Fruit fly (Drosophila melanogaster) whole organism, embryonic: ENCODE measurements around the gene CG15772.

Source experiments
- Ada2b ChIP-seq: fragments of 200-800 bp; sonication (Bioruptor generic); IDR thresholded peaks from 2 replicates; pipeline ENCODE4 v1.3.6; 2022; ENCODE audit warnings: missing biosample characterization, missing genetic modification characterization
- B-H2 ChIP-seq: fragments of 200-800 bp; sonication (Bioruptor generic); optimal IDR thresholded peaks from 2 replicates; lab custom pipeline; 2018; ENCODE audit warnings: missing biosample characterization, mild to moderate bottlenecking, missing genetic modification characterization
- CG1024 ChIP-seq: fragments of 200-800 bp; sonication (Bioruptor generic); IDR thresholded peaks from 2 replicates; pipeline ENCODE4 v1.3.6; 2022; ENCODE audit warnings: missing biosample characterization, missing genetic modification characterization
- CG10959 ChIP-seq: fragments of 200-800 bp; sonication (Bioruptor generic); IDR thresholded peaks from 2 replicates; pipeline ENCODE4 v1.3.6; 2022; ENCODE audit warnings: missing biosample characterization, missing genetic modification characterization
- CG10979 ChIP-seq: fragments of 200-800 bp; sonication (Bioruptor generic); optimal IDR thresholded peaks from 2 replicates; lab custom pipeline; 2018; ENCODE audit warnings: missing biosample characterization, mild to moderate bottlenecking, missing genetic modification characterization, moderate library complexity
- CG11456 ChIP-seq: fragments of 200-800 bp; sonication (Bioruptor generic); IDR thresholded peaks from 3 replicates; pipeline ENCODE4 v1.3.6; 2022; ENCODE audit warnings: missing biosample characterization, missing genetic modification characterization
- CG11696 ChIP-seq: fragments of 200-800 bp; sonication (Bioruptor generic); IDR thresholded peaks from 2 replicates; pipeline ENCODE4 v1.3.6; 2022; ENCODE audit warnings: missing biosample characterization, missing genetic modification characterization
- CG11723 ChIP-seq: fragments of 200-800 bp; sonication (Bioruptor generic); optimal IDR thresholded peaks from 2 replicates; lab custom pipeline; 2017; ENCODE audit warnings: missing biosample characterization, mild to moderate bottlenecking, missing genetic modification characterization
- CG12104 ChIP-seq: fragments of 200-800 bp; sonication (Bioruptor generic); optimal IDR thresholded peaks from 3 replicates; lab custom pipeline; 2016; ENCODE audit warnings: missing biosample characterization, missing genetic modification characterization
- CG12236 ChIP-seq: fragments of 200-800 bp; sonication (Bioruptor generic); optimal IDR thresholded peaks from 2 replicates; lab custom pipeline; 2016; ENCODE audit warnings: missing biosample characterization, missing genetic modification characterization
- CG12769 ChIP-seq: fragments of 200-800 bp; sonication (Bioruptor generic); optimal IDR thresholded peaks from 2 replicates; lab custom pipeline; 2019; ENCODE audit warnings: missing biosample characterization, mild to moderate bottlenecking, missing genetic modification characterization, moderate library complexity
- CG13287 ChIP-seq: fragments of 200-800 bp; sonication (Bioruptor generic); IDR thresholded peaks from 2 replicates; pipeline ENCODE4 v1.3.6; 2022; ENCODE audit warnings: missing biosample characterization, missing genetic modification characterization; ENCODE audit not compliant: partially characterized antibody
- CG13775 ChIP-seq: fragments of 200-800 bp; sonication (Bioruptor generic); optimal IDR thresholded peaks from 3 replicates; lab custom pipeline; 2017; ENCODE audit warnings: missing biosample characterization, mild to moderate bottlenecking, missing genetic modification characterization
- CG14014 ChIP-seq: fragments of 200-800 bp; sonication (Bioruptor generic); IDR thresholded peaks from 2 replicates; pipeline ENCODE4 v1.3.6; 2022; ENCODE audit warnings: missing biosample characterization, missing genetic modification characterization
- CG17328 ChIP-seq: fragments of 200-800 bp; sonication (Bioruptor generic); IDR thresholded peaks from 2 replicates; pipeline ENCODE4 v1.3.6; 2022; ENCODE audit warnings: missing biosample characterization, missing genetic modification characterization
- CG17361 ChIP-seq: fragments of 200-800 bp; sonication (Bioruptor generic); IDR thresholded peaks from 3 replicates; pipeline ENCODE4 v1.3.6; 2022; ENCODE audit warnings: missing biosample characterization, missing genetic modification characterization
- CG18262 ChIP-seq: fragments of 200-800 bp; optimal IDR thresholded peaks from 3 replicates; lab custom pipeline; 2019; ENCODE audit warnings: missing biosample characterization, mild to moderate bottlenecking, missing genetic modification characterization, moderate library complexity
- CG32772 ChIP-seq: fragments of 200-800 bp; sonication (Bioruptor generic); IDR thresholded peaks from 2 replicates; pipeline ENCODE4 v1.3.6; 2022; ENCODE audit warnings: missing biosample characterization, missing genetic modification characterization
- CG6272 ChIP-seq: fragments of 200-800 bp; sonication (Bioruptor generic); IDR thresholded peaks from 2 replicates; pipeline ENCODE4 v1.3.6; 2022; ENCODE audit warnings: missing biosample characterization, missing genetic modification characterization
- CG6813 ChIP-seq: fragments of 200-800 bp; sonication (Bioruptor generic); optimal IDR thresholded peaks from 2 replicates; lab custom pipeline; 2017; ENCODE audit warnings: missing biosample characterization, missing genetic modification characterization, mild to moderate bottlenecking, moderate library complexity, missing genetic modification reagents
- CHES-1-like ChIP-seq: fragments of 200-800 bp; sonication (Bioruptor generic); optimal IDR thresholded peaks from 2 replicates; lab custom pipeline; 2016; ENCODE audit warnings: missing biosample characterization, missing genetic modification characterization
- CoRest ChIP-seq: fragments of 200-800 bp; sonication (Bioruptor generic); optimal IDR thresholded peaks from 3 replicates; lab custom pipeline; 2018; ENCODE audit warnings: missing biosample characterization, mild to moderate bottlenecking, missing genetic modification characterization, moderate library complexity
- Dad ChIP-seq: fragments of 200-800 bp; sonication (Bioruptor generic); optimal IDR thresholded peaks from 3 replicates; lab custom pipeline; 2016; ENCODE audit warnings: missing biosample characterization, missing genetic modification characterization
- Doc3 ChIP-seq: fragments of 200-800 bp; sonication (Bioruptor generic); IDR thresholded peaks from 3 replicates; pipeline ENCODE4 v1.3.6; 2022; ENCODE audit warnings: missing biosample characterization, missing genetic modification characterization; ENCODE audit not compliant: partially characterized antibody
- Drgx ChIP-seq: fragments of 200-800 bp; sonication (Bioruptor generic); IDR thresholded peaks from 2 replicates; pipeline ENCODE4 v1.3.6; 2022; ENCODE audit warnings: missing biosample characterization, missing genetic modification characterization
- ERR ChIP-seq: fragments of 200-800 bp; sonication (Bioruptor generic); optimal IDR thresholded peaks from 2 replicates; lab custom pipeline; 2016; ENCODE audit warnings: missing biosample characterization, missing genetic modification characterization
- GATAe ChIP-seq: fragments of 200-800 bp; sonication (Bioruptor generic); conservative IDR thresholded peaks from 2 replicates; pipeline ENCODE4 v1.3.6; 2022; ENCODE audit warnings: missing biosample characterization, missing genetic modification characterization
- H2.0 ChIP-seq: fragments of 200-800 bp; sonication (Bioruptor generic); IDR thresholded peaks from 2 replicates; pipeline ENCODE4 v1.3.6; 2022; ENCODE audit warnings: missing biosample characterization, missing genetic modification characterization
- Lim3 ChIP-seq: fragments of 200-800 bp; sonication (Bioruptor generic); IDR thresholded peaks from 2 replicates; pipeline ENCODE4 v1.3.6; 2022; ENCODE audit warnings: missing biosample characterization, missing genetic modification characterization
- Meics ChIP-seq: fragments of 200-800 bp; sonication (Bioruptor generic); optimal IDR thresholded peaks from 2 replicates; lab custom pipeline; 2017; ENCODE audit warnings: missing biosample characterization, mild to moderate bottlenecking, missing genetic modification characterization
- NFAT ChIP-seq: fragments of 200-800 bp; sonication (Bioruptor generic); IDR thresholded peaks from 2 replicates; pipeline ENCODE4 v1.3.6; 2022; ENCODE audit warnings: missing biosample characterization, missing genetic modification characterization
- Nf-YB ChIP-seq: fragments of 200-800 bp; sonication (Bioruptor generic); optimal IDR thresholded peaks from 3 replicates; lab custom pipeline; 2019; ENCODE audit warnings: missing biosample characterization, mild to moderate bottlenecking, missing genetic modification characterization, moderate library complexity
- Oaz ChIP-seq: fragments of 200-800 bp; sonication (Bioruptor generic); IDR thresholded peaks from 2 replicates; pipeline ENCODE4 v1.3.6; 2022; ENCODE audit warnings: missing biosample characterization, missing genetic modification characterization
- Ravus ChIP-seq: fragments of 200-800 bp; sonication (Bioruptor generic); IDR thresholded peaks from 2 replicates; pipeline ENCODE4 v1.3.6; 2022; ENCODE audit warnings: missing biosample characterization, missing genetic modification characterization
- Xrp1 ChIP-seq: fragments of 200-800 bp; sonication (Bioruptor generic); IDR thresholded peaks from 2 replicates; pipeline ENCODE4 v1.3.6; 2022; ENCODE audit warnings: missing biosample characterization, missing genetic modification characterization
- al ChIP-seq: fragments of 200-800 bp; sonication (Bioruptor generic); IDR thresholded peaks from 2 replicates; pipeline ENCODE4 v1.3.6; 2022; ENCODE audit warnings: missing biosample characterization, missing genetic modification characterization
- ato ChIP-seq: fragments of 200-800 bp; sonication (Bioruptor generic); IDR thresholded peaks from 2 replicates; pipeline ENCODE4 v1.3.6; 2022; ENCODE audit warnings: missing biosample characterization, missing genetic modification characterization; ENCODE audit not compliant: partially characterized antibody
- bcd ChIP-seq: fragments of 200-800 bp; sonication (Bioruptor generic); optimal IDR thresholded peaks from 2 replicates; lab custom pipeline; 2017; ENCODE audit warnings: missing biosample characterization, mild to moderate bottlenecking, missing genetic modification characterization
- cas ChIP-seq: fragments of 200-800 bp; sonication (Bioruptor generic); IDR thresholded peaks from 2 replicates; pipeline ENCODE4 v1.3.6; 2022; ENCODE audit warnings: missing biosample characterization, missing genetic modification characterization
- cato ChIP-seq: fragments of 200-800 bp; sonication (Bioruptor generic); optimal IDR thresholded peaks from 2 replicates; lab custom pipeline; 2016; ENCODE audit warnings: missing biosample characterization, missing genetic modification characterization, borderline replicate concordance
- danr ChIP-seq: fragments of 200-800 bp; sonication (Bioruptor generic); IDR thresholded peaks from 2 replicates; pipeline ENCODE4 v1.3.6; 2022; ENCODE audit warnings: missing biosample characterization, missing genetic modification characterization
- disco-r ChIP-seq: fragments of 200-800 bp; sonication (Bioruptor generic); optimal IDR thresholded peaks from 2 replicates; lab custom pipeline; 2016; ENCODE audit warnings: missing biosample characterization, missing genetic modification characterization
- grn ChIP-seq: fragments of 200-800 bp; sonication (Bioruptor generic); optimal IDR thresholded peaks from 3 replicates; lab custom pipeline; 2017; ENCODE audit warnings: missing biosample characterization, missing genetic modification characterization
- gro ChIP-seq: fragments of 200-800 bp; sonication (Bioruptor generic); optimal IDR thresholded peaks from 2 replicates; lab custom pipeline; 2016; ENCODE audit warnings: missing biosample characterization, missing genetic modification characterization
- hb ChIP-seq: fragments of 200-800 bp; sonication (Bioruptor generic); IDR thresholded peaks from 3 replicates; pipeline ENCODE4 v1.3.6; 2022; ENCODE audit warnings: missing biosample characterization, missing genetic modification characterization; ENCODE audit not compliant: partially characterized antibody
- kah ChIP-seq: fragments of 200-800 bp; sonication (Bioruptor generic); optimal IDR thresholded peaks from 2 replicates; lab custom pipeline; 2018; ENCODE audit warnings: missing biosample characterization, mild to moderate bottlenecking, missing genetic modification characterization
- peb ChIP-seq: fragments of 200-800 bp; sonication (Bioruptor generic); IDR thresholded peaks from 2 replicates; pipeline ENCODE4 v1.3.6; 2022; ENCODE audit warnings: missing biosample characterization, missing genetic modification characterization
- psq ChIP-seq: fragments of 200-800 bp; sonication (Bioruptor generic); optimal IDR thresholded peaks from 2 replicates; lab custom pipeline; 2017; ENCODE audit warnings: missing biosample characterization, missing genetic modification characterization
- rib ChIP-seq: fragments of 200-800 bp; sonication (Bioruptor generic); IDR thresholded peaks from 2 replicates; pipeline ENCODE4 v1.3.6; 2022; ENCODE audit warnings: missing biosample characterization, missing genetic modification characterization
- stc ChIP-seq: fragments of 200-800 bp; sonication (Bioruptor generic); IDR thresholded peaks from 2 replicates; pipeline ENCODE4 v1.3.6; 2022; ENCODE audit warnings: missing biosample characterization, missing genetic modification characterization
- tgo ChIP-seq: fragments of 200-800 bp; sonication (Bioruptor generic); IDR thresholded peaks from 3 replicates; pipeline ENCODE4 v1.3.6; 2022; ENCODE audit warnings: missing biosample characterization, missing genetic modification characterization
- z ChIP-seq: fragments of 200-800 bp; sonication (Bioruptor generic); IDR thresholded peaks from 3 replicates; pipeline ENCODE4 v1.3.6; 2022; ENCODE audit warnings: missing biosample characterization, missing genetic modification characterization

Gene CG15772

dm6 chrX:5705899-5706312 lies 46.1 kb upstream of the CG15772 start (continued):
- peak; percentile 81 for TF ChIP-seq gro (GFP tag; lab: Kevin White, UChicago)
- TF ChIP-seq disco-r (GFP tag; lab: Kevin White, UChicago): peak; percentile 30
- peak; percentile 38 for TF ChIP-seq Nf-YB (GFP tag; lab: Kevin White, UChicago)
- TF ChIP-seq ERR (GFP tag; lab: Kevin White, UChicago): no peak
- peak; percentile 57; the same call in 1 of the 2 replicates for TF ChIP-seq Lim3 (GFP tag; lab: Robert Waterston, UW)
- peak; percentile 92 for TF ChIP-seq CG12769 (tag; lab: Kevin White, UChicago)
- peak; percentile 84 for TF ChIP-seq Xrp1 (GFP tag; lab: Robert Waterston, UW)
- no peak for TF ChIP-seq psq (GFP tag; lab: Kevin White, UChicago)
- TF ChIP-seq cas: peak; percentile 84
- peak; percentile 66 for TF ChIP-seq grn
- peak; percentile 66 for TF ChIP-seq CG12104 (GFP tag; lab: Kevin White, UChicago)
- TF ChIP-seq bcd (GFP tag; lab: Kevin White, UChicago): peak; percentile 89
- TF ChIP-seq CG13287: no peak; the same call in 1 of the 2 replicates
- TF ChIP-seq CG10959 (GFP tag; lab: Robert Waterston, UW): peak; percentile 47
- TF ChIP-seq CHES-1-like (GFP tag; lab: Kevin White, UChicago): peak; percentile 27
- TF ChIP-seq Oaz (GFP tag; lab: Robert Waterston, UW): peak; percentile 84
- peak; percentile 69 for TF ChIP-seq CG11696
- TF ChIP-seq CG17361 (GFP tag; lab: Robert Waterston, UW): peak; percentile 81
- 0 out of 3 replicates have a peak, but pooled peaks have one; percentile 49 for TF ChIP-seq z (GFP tag; lab: Robert Waterston, UW)
- TF ChIP-seq CG17328 (GFP tag; lab: Robert Waterston, UW): peak; percentile 77
- TF ChIP-seq Dad (GFP tag; lab: Kevin White, UChicago): peak; percentile 66
- peak; percentile 64; the same call in 1 of the 2 replicates for TF ChIP-seq GATAe (GFP tag; lab: Robert Waterston, UW)
- TF ChIP-seq CG11456: peak; percentile 92
- TF ChIP-seq al: peak; percentile 93
- TF ChIP-seq CG32772 (GFP tag; lab: Robert Waterston, UW): peak; percentile 90
- TF ChIP-seq CG13775 (GFP tag; lab: Kevin White, UChicago): peak; percentile 60
- peak; percentile 73 for TF ChIP-seq Ravus (GFP tag; lab: Robert Waterston, UW)
- TF ChIP-seq rib (GFP tag; lab: Robert Waterston, UW): peak; percentile 90
- peak; percentile 76 for TF ChIP-seq CG6813 (GFP tag; lab: Kevin White, UChicago)
- peak; percentile 90 for TF ChIP-seq Meics (GFP tag; lab: Kevin White, UChicago)
- TF ChIP-seq H2.0 (GFP tag; lab: Robert Waterston, UW): peak; percentile 80
- peak; percentile 93 for TF ChIP-seq Ada2b (GFP tag; lab: Robert Waterston, UW)
- no peak for TF ChIP-seq B-H2 (GFP tag; lab: Kevin White, UChicago)
- peak; percentile 73 for TF ChIP-seq kah (GFP tag; lab: Kevin White, UChicago)
- TF ChIP-seq CG1024 (GFP tag; lab: Robert Waterston, UW): peak; percentile 77
- TF ChIP-seq CG11723 (GFP tag; lab: Kevin White, UChicago): peak; percentile 37
- peak; percentile 82 for TF ChIP-seq peb
- peak; percentile 48 for TF ChIP-seq cato
- TF ChIP-seq CG12236 (GFP tag; lab: Kevin White, UChicago): no peak
- peak; percentile 93 for TF ChIP-seq tgo (GFP tag; lab: Robert Waterston, UW)
- peak; percentile 67 for TF ChIP-seq CG10979
- TF ChIP-seq CG6272: peak; percentile 84
- peak; percentile 85 for TF ChIP-seq danr (GFP tag; lab: Robert Waterston, UW)
- no peak for TF ChIP-seq hb (GFP tag; lab: Robert Waterston, UW)
- TF ChIP-seq CG18262 (tag; lab: Kevin White, UChicago): peak; percentile 77
- no peak for TF ChIP-seq Doc3 (GFP tag; lab: Robert Waterston, UW)
- peak; percentile 88 for TF ChIP-seq stc (GFP tag; lab: Robert Waterston, UW)
- TF ChIP-seq Drgx (GFP tag; lab: Robert Waterston, UW): peak; percentile 95
- no peak for TF ChIP-seq ato (GFP tag; lab: Robert Waterston, UW)
- TF ChIP-seq CoRest (tag; lab: Kevin White, UChicago): peak; percentile 82
- TF ChIP-seq NFAT (GFP tag; lab: Robert Waterston, UW): peak; percentile 89
- TF ChIP-seq CG14014 (GFP tag; lab: Robert Waterston, UW): peak; percentile 89
